Worm (Caenorhabditis elegans) whole organism, L4 larva: ENCODE data around the gene F13A2.1.

Source experiments
- F37D6.2 ChIP-seq: sonication (generic microtip); optimal IDR thresholded peaks from 2 replicates; lab custom pipeline; 2016; ENCODE audit warnings: mild to moderate bottlenecking, missing genetic modification characterization, missing compliant biosample characterization
- ZK546.5 ChIP-seq, 2 experiments: sonication (generic microtip); optimal IDR thresholded peaks; 2 replicates each; lab custom pipeline; 2017; ENCODE audit warnings: missing biosample characterization in 2 of 2, missing genetic modification characterization in 2 of 2
- aha-1 ChIP-seq: fragments of 150-350 bp; peaks from one replicate; lab custom pipeline; 2014; ENCODE audit warnings: missing biosample characterization, missing genetic modification characterization
- ceh-28 ChIP-seq: fragments of 150-350 bp; optimal IDR thresholded peaks from 2 replicates; lab custom pipeline; 2014; ENCODE audit warnings: missing biosample characterization, missing genetic modification reagents, missing genetic modification characterization
- cey-2 ChIP-seq: sonication (generic microtip); optimal IDR thresholded peaks from 3 replicates; lab custom pipeline; 2017; ENCODE audit warnings: missing genetic modification characterization, mild to moderate bottlenecking, missing compliant biosample characterization, antibody characterized with exemption, borderline replicate concordance; ENCODE audit not compliant: insufficient read depth
- lir-3 ChIP-seq: sonication (generic microtip); optimal IDR thresholded peaks from 2 replicates; lab custom pipeline; 2016; ENCODE audit warnings: mild to moderate bottlenecking, missing genetic modification characterization, missing compliant biosample characterization
- nhr-11 ChIP-seq: fragments of 150-350 bp; optimal IDR thresholded peaks from 2 replicates; lab custom pipeline; 2014; ENCODE audit warnings: missing biosample characterization, missing genetic modification characterization
- nhr-42 ChIP-seq: fragments of 200-800 bp; sonication (Bioruptor generic); IDR thresholded peaks from 2 replicates; pipeline ENCODE4 v1.3.6; 2022; ENCODE audit warnings: missing genetic modification characterization, missing compliant biosample characterization
- zag-1 ChIP-seq: fragments of 150-350 bp; optimal IDR thresholded peaks from 2 replicates; lab custom pipeline; 2014; ENCODE audit warnings: missing biosample characterization, missing genetic modification characterization
- ztf-11 ChIP-seq: fragments of 150-350 bp; optimal IDR thresholded peaks from 2 replicates; lab custom pipeline; 2014; ENCODE audit warnings: missing biosample characterization, missing genetic modification characterization

- TF ChIP-seq nhr-11 (tag; lab: Kevin White, UChicago) (no peak), lir-3 (no peak), ztf-11 (tag; lab: Kevin White, UChicago) (no peak), aha-1 (tag; lab: Kevin White, UChicago) (no peak), nhr-42 (GFP tag; lab: Robert Waterston, UW) (no peak), zag-1 (tag; lab: Kevin White, UChicago) (no peak), ZK546.5 (tag; optimal IDR thresholded peaks at IDR 0.05; lab: Kevin White, UChicago) (no peak), F37D6.2 (no peak), ceh-28 (tag; lab: Kevin White, UChicago) (no peak), cey-2 (no peak)
These were observed 23.1 kb downstream of the F13A2.1 start for ce11 chrV:4359127-4359526.
